Worm (Caenorhabditis elegans) whole organism, midembryonic: ENCODE data around the gene C10A4.7.

Experiments used
- cog-1 ChIP-seq: sonication (generic microtip); optimal IDR thresholded peaks from 2 replicates; lab custom pipeline; 2016; ENCODE audit warnings: missing genetic modification characterization, missing compliant biosample characterization
- flt-1 ChIP-seq: fragments of 200-800 bp; sonication (Bioruptor generic); IDR thresholded peaks from 2 replicates; pipeline ENCODE4 v1.3.6; 2022; ENCODE audit warnings: missing genetic modification characterization, missing compliant biosample characterization
- klf-2 ChIP-seq: fragments of 200-800 bp; sonication (Bioruptor generic); conservative IDR thresholded peaks from 2 replicates; pipeline ENCODE4 v1.3.6; 2022; ENCODE audit warnings: missing genetic modification reagents, missing genetic modification characterization, missing compliant biosample characterization
- med-1 ChIP-seq: sonication (generic microtip); optimal IDR thresholded peaks from 2 replicates; lab custom pipeline; 2017; ENCODE audit warnings: missing genetic modification characterization, mild to moderate bottlenecking, missing compliant biosample characterization, antibody characterized with exemption, missing genetic modification reagents; ENCODE audit not compliant: insufficient read depth
- tab-1 ChIP-seq: fragments of 200-800 bp; sonication (Bioruptor generic); IDR thresholded peaks from 2 replicates; pipeline ENCODE4 v1.3.6; 2022; ENCODE audit warnings: missing genetic modification characterization, missing compliant biosample characterization

DNA sequence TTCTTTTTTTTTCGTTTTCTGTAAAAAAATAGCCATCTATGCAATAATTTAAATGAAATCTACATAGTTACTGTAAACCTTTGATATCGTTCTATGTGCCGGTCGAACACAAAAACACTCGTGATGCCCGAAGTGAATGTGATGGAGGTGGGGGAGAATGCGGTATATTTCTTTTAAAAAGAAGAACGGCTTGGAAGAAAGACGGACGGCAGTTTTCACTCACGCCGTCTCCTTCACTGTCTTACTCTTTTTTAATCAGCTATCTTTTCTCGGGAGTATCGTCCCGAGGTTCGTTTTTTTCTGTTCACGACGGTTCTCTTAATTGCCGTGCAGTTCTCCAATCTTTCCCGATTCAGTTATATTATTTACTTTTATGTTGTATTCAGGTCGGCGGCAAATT lies 16.7 kb downstream of the C10A4.7 start, which contains the start of gene C10A4.10:
- TF ChIP-seq tab-1 (GFP tag; lab: Robert Waterston, UW) (no peak), flt-1 (no peak), klf-2 (GFP tag; lab: Robert Waterston, UW) (no peak), med-1 (GFP tag; lab: Kevin White, UChicago) (no peak), cog-1 (no peak)
